Worm (Caenorhabditis elegans) whole organism, L3 larva: ENCODE measurements around the gene K04G11.3.

Experiments used
- daf-12 ChIP-seq: fragments of 150-350 bp; optimal IDR thresholded peaks from 2 replicates; lab custom pipeline; 2014; ENCODE audit warnings: missing biosample characterization, missing genetic modification reagents, missing genetic modification characterization
- elt-1 ChIP-seq: fragments of 150-350 bp; optimal IDR thresholded peaks from 2 replicates; lab custom pipeline; 2014; ENCODE audit warnings: missing biosample characterization, missing genetic modification characterization
- elt-2 ChIP-seq: sonication (generic microtip); optimal IDR thresholded peaks from 2 replicates; lab custom pipeline; 2016; ENCODE audit warnings: missing genetic modification reagents, mild to moderate bottlenecking, missing genetic modification characterization, missing compliant biosample characterization
- fkh-10 ChIP-seq: sonication (generic microtip); optimal IDR thresholded peaks from 2 replicates; lab custom pipeline; 2017; ENCODE audit warnings: missing biosample characterization, missing genetic modification reagents, missing genetic modification characterization
- nhr-11 ChIP-seq: fragments of 150-350 bp; optimal IDR thresholded peaks from 2 replicates; lab custom pipeline; 2014; ENCODE audit warnings: missing biosample characterization, missing genetic modification characterization
- nhr-23 ChIP-seq: fragments of 150-350 bp; optimal IDR thresholded peaks from 2 replicates; lab custom pipeline; 2014; ENCODE audit warnings: missing biosample characterization, missing genetic modification reagents, missing genetic modification characterization
- skn-1 ChIP-seq: fragments of 150-350 bp; optimal IDR thresholded peaks from 2 replicates; lab custom pipeline; 2014; ENCODE audit warnings: missing biosample characterization, missing genetic modification characterization
- snpc-4 ChIP-seq: fragments of 150-350 bp; optimal IDR thresholded peaks from 2 replicates; lab custom pipeline; 2014; ENCODE audit warnings: missing biosample characterization, missing genetic modification characterization
- unc-62 ChIP-seq: fragments of 150-350 bp; sonication (generic microtip); optimal IDR thresholded peaks from 4 replicates; lab custom pipeline; 2014; ENCODE audit warnings: missing biosample characterization, missing genetic modification reagents, missing genetic modification characterization
- ztf-11 ChIP-seq: fragments of 150-350 bp; optimal IDR thresholded peaks from 2 replicates; lab custom pipeline; 2014; ENCODE audit warnings: missing biosample characterization, missing genetic modification characterization
- ztf-4 ChIP-seq: fragments of 150-350 bp; optimal IDR thresholded peaks from 2 replicates; lab custom pipeline; 2014; ENCODE audit warnings: missing biosample characterization, missing genetic modification characterization

DNA sequence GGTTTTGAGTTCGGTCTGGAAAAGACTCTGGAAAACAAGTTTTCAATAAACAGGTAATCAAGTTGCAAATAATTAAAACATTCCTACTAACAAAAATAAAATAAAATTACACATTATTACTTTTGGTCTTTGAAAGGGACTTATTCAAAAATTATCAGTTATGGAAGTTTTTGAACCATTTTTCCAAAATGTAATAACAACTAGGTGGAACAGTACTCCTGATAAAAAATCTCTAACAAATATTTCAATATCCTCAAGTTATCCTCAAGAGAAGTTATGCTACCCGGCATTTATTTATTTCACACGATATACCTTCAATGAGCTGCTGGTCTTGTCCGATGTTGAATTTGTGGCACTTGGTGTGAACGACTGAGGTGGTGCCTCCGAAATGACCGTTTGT, 7.8 kb downstream of the K04G11.3 start:
- TF ChIP-seq skn-1 (no peak), elt-2 (tag; lab: Kevin White, UChicago) (no peak), ztf-11 (tag; lab: Kevin White, UChicago) (no peak), daf-12 (no peak), nhr-11 (no peak), ztf-4 (no peak), snpc-4 (tag; lab: Kevin White, UChicago) (no peak), elt-1 (tag; lab: Kevin White, UChicago) (no peak), nhr-23 (tag; lab: Kevin White, UChicago) (no peak), fkh-10 (GFP tag; lab: Kevin White, UChicago) (no peak), unc-62 (GFP tag; lab: Kevin White, UChicago) (no peak)
